Worm (Caenorhabditis elegans) whole organism, young adult: ENCODE results near the gene ipmk-1.

ENCODE experiments used
- B0336.3 ChIP-seq: fragments of 200-800 bp; sonication (Bioruptor generic); IDR thresholded peaks from 2 replicates; pipeline ENCODE4 v1.3.6; 2022; ENCODE audit warnings: missing genetic modification characterization, missing compliant biosample characterization
- C17E4.6 ChIP-seq: fragments of 200-800 bp; sonication (Bioruptor generic); IDR thresholded peaks from 2 replicates; pipeline ENCODE4 v1.3.6; 2022; ENCODE audit warnings: missing genetic modification reagents, missing genetic modification characterization, missing compliant biosample characterization
- D2030.7 ChIP-seq: fragments of 200-800 bp; sonication (Bioruptor generic); IDR thresholded peaks from 2 replicates; pipeline ENCODE4 v1.3.6; 2022; ENCODE audit warnings: missing genetic modification reagents, missing genetic modification characterization, missing compliant biosample characterization
- F33H1.4 ChIP-seq: fragments of 200-800 bp; sonication (Bioruptor generic); IDR thresholded peaks from 2 replicates; pipeline ENCODE4 v1.3.6; 2022; ENCODE audit warnings: missing genetic modification reagents, missing genetic modification characterization, missing compliant biosample characterization
- F49E8.2 ChIP-seq: sonication (generic microtip); optimal IDR thresholded peaks from 3 replicates; lab custom pipeline; 2017; ENCODE audit warnings: missing genetic modification characterization, mild to moderate bottlenecking, missing compliant biosample characterization, antibody characterized with exemption, moderate library complexity; ENCODE audit not compliant: insufficient read depth
- F57C9.4 ChIP-seq: sonication (generic microtip); optimal IDR thresholded peaks from 2 replicates; lab custom pipeline; 2017; ENCODE audit warnings: mild to moderate bottlenecking, missing genetic modification characterization, missing compliant biosample characterization
- T07F8.4 ChIP-seq: sonication (generic microtip); optimal IDR thresholded peaks from 2 replicates; lab custom pipeline; 2016; ENCODE audit warnings: mild to moderate bottlenecking, missing genetic modification characterization, moderate library complexity, missing compliant biosample characterization
- T26A5.8 ChIP-seq: sonication (generic microtip); optimal IDR thresholded peaks from 2 replicates; lab custom pipeline; 2016; ENCODE audit warnings: missing genetic modification characterization, missing compliant biosample characterization
- Y56A3A.18 ChIP-seq: fragments of 200-800 bp; sonication (Bioruptor generic); IDR thresholded peaks from 2 replicates; pipeline ENCODE4 v1.3.6; 2022; ENCODE audit warnings: missing genetic modification reagents, missing genetic modification characterization, missing compliant biosample characterization
- ZK185.1 ChIP-seq: sonication (generic microtip); optimal IDR thresholded peaks from 2 replicates; lab custom pipeline; 2016; ENCODE audit warnings: mild to moderate bottlenecking, missing genetic modification characterization, missing compliant biosample characterization; ENCODE audit not compliant: poor library complexity, severe bottlenecking
- atf-7 ChIP-seq: sonication (generic microtip); optimal IDR thresholded peaks from 2 replicates; lab custom pipeline; 2017; ENCODE audit warnings: mild to moderate bottlenecking, missing genetic modification characterization, missing compliant biosample characterization
- attf-6 ChIP-seq: fragments of 200-800 bp; sonication (Bioruptor generic); IDR thresholded peaks from 2 replicates; pipeline ENCODE4 v1.3.6; 2022; ENCODE audit warnings: missing genetic modification reagents, missing genetic modification characterization, missing compliant biosample characterization
- cebp-1 ChIP-seq, 2 experiments: fragments of 200-800 bp in 1 of 2; sonication (Bioruptor generic) in 1 of 2; sonication (generic microtip) in 1 of 2; IDR thresholded peaks in 1 of 2; optimal IDR thresholded peaks in 1 of 2; 2 replicates each; pipeline versions ENCODE4 v1.3.6 to Lab custom; 2017 to 2022; ENCODE audit warnings: missing compliant biosample characterization in 2 of 2, missing genetic modification characterization in 2 of 2, mild to moderate bottlenecking in 1 of 2, missing genetic modification reagents in 1 of 2, moderate library complexity in 1 of 2
- ceh-40 ChIP-seq: fragments of 200-800 bp; sonication (Bioruptor generic); IDR thresholded peaks from 2 replicates; pipeline ENCODE4 v1.3.6; 2022; ENCODE audit warnings: missing genetic modification characterization, missing compliant biosample characterization
- ceh-91 ChIP-seq: fragments of 200-800 bp; sonication (Bioruptor generic); IDR thresholded peaks from 2 replicates; pipeline ENCODE4 v1.3.6; 2022; ENCODE audit warnings: missing genetic modification reagents, missing genetic modification characterization, missing compliant biosample characterization
- die-1 ChIP-seq: sonication (generic microtip); optimal IDR thresholded peaks from 2 replicates; lab custom pipeline; 2016; ENCODE audit warnings: missing genotype, mild to moderate bottlenecking, missing genetic modification characterization, missing compliant biosample characterization
- dox-1 ChIP-seq: fragments of 200-800 bp; sonication (Bioruptor generic); IDR thresholded peaks from 2 replicates; pipeline ENCODE4 v1.3.6; 2022; ENCODE audit warnings: missing genetic modification reagents, missing genetic modification characterization, missing compliant biosample characterization
- dpl-1 ChIP-seq: fragments of 150-350 bp; optimal IDR thresholded peaks from 2 replicates; lab custom pipeline; 2014; ENCODE audit warnings: missing biosample characterization, missing genetic modification reagents, missing genetic modification characterization
- efl-1 ChIP-seq: fragments of 150-350 bp; optimal IDR thresholded peaks from 2 replicates; lab custom pipeline; 2014; ENCODE audit warnings: missing biosample characterization, missing genetic modification reagents, missing genetic modification characterization
- hlh-26 ChIP-seq: fragments of 200-800 bp; sonication (Bioruptor generic); conservative IDR thresholded peaks from 2 replicates; pipeline ENCODE4 v1.3.6; 2022; ENCODE audit warnings: missing genetic modification reagents, missing genetic modification characterization, missing compliant biosample characterization
- hmg-1.2 ChIP-seq: fragments of 200-800 bp; sonication (Bioruptor generic); IDR thresholded peaks from 2 replicates; pipeline ENCODE4 v1.3.6; 2022; ENCODE audit warnings: missing genetic modification reagents, missing genetic modification characterization, missing compliant biosample characterization
- hsf-1 ChIP-seq: fragments of 200-800 bp; sonication (Bioruptor generic); IDR thresholded peaks from 2 replicates; pipeline ENCODE4 v1.3.6; 2022; ENCODE audit warnings: missing genetic modification reagents, missing genetic modification characterization, missing compliant biosample characterization
- lin-26 ChIP-seq: fragments of 200-800 bp; sonication (Bioruptor generic); IDR thresholded peaks from 2 replicates; pipeline ENCODE4 v1.3.6; 2022; ENCODE audit warnings: missing genetic modification reagents, missing genetic modification characterization, missing compliant biosample characterization
- lin-35 ChIP-seq, 3 experiments: fragments of 150-350 bp in 2 of 3; sonication (generic microtip) in 1 of 3; optimal IDR thresholded peaks; 2 replicates each; lab custom pipeline; 2014 to 2018; ENCODE audit warnings: missing biosample characterization in 3 of 3, missing genetic modification characterization in 3 of 3, missing genetic modification reagents in 3 of 3
- lin-40 ChIP-seq: sonication (generic microtip); optimal IDR thresholded peaks from 2 replicates; lab custom pipeline; 2016; ENCODE audit warnings: missing genetic modification characterization, mild to moderate bottlenecking, missing compliant biosample characterization, missing genotype, missing genetic modification reagents
- lin-54 ChIP-seq: fragments of 200-800 bp; sonication (Bioruptor generic); optimal IDR thresholded peaks from 2 replicates; lab custom pipeline; 2018; ENCODE audit warnings: mild to moderate bottlenecking, missing genetic modification characterization, missing compliant biosample characterization
- lsl-1 ChIP-seq: fragments of 200-800 bp; sonication (Bioruptor generic); optimal IDR thresholded peaks from 2 replicates; lab custom pipeline; 2018; ENCODE audit warnings: mild to moderate bottlenecking, missing genetic modification characterization, moderate library complexity, missing compliant biosample characterization
- madf-10 ChIP-seq: sonication (generic microtip); optimal IDR thresholded peaks from 2 replicates; lab custom pipeline; 2016; ENCODE audit warnings: mild to moderate bottlenecking, missing genetic modification characterization, missing compliant biosample characterization
- madf-6 ChIP-seq: fragments of 200-800 bp; sonication (Bioruptor generic); IDR thresholded peaks from 2 replicates; pipeline ENCODE4 v1.3.6; 2022; ENCODE audit warnings: missing genetic modification reagents, missing genetic modification characterization, missing compliant biosample characterization
- madf-8 ChIP-seq: fragments of 200-800 bp; sonication (Bioruptor generic); conservative IDR thresholded peaks from 2 replicates; pipeline ENCODE4 v1.3.6; 2022; ENCODE audit warnings: missing genetic modification reagents, missing genetic modification characterization, missing compliant biosample characterization
- mcd-1 ChIP-seq: fragments of 200-800 bp; sonication (Bioruptor generic); IDR thresholded peaks from 2 replicates; pipeline ENCODE4 v1.3.6; 2022; ENCODE audit warnings: missing genetic modification reagents, missing genetic modification characterization, missing compliant biosample characterization
- mes-4 ChIP-seq: sonication (generic microtip); optimal IDR thresholded peaks from 2 replicates; lab custom pipeline; 2016; ENCODE audit warnings: missing genotype, missing genetic modification characterization, missing compliant biosample characterization
- nhr-179 ChIP-seq: sonication (generic microtip); optimal IDR thresholded peaks from 2 replicates; lab custom pipeline; 2016; ENCODE audit warnings: mild to moderate bottlenecking, missing genetic modification characterization, missing compliant biosample characterization
- nhr-80 ChIP-seq: sonication (generic microtip); optimal IDR thresholded peaks from 2 replicates; lab custom pipeline; 2016; ENCODE audit warnings: missing genetic modification characterization, missing compliant biosample characterization
- pbrm-1 ChIP-seq: fragments of 200-800 bp; sonication (Bioruptor generic); IDR thresholded peaks from 2 replicates; pipeline ENCODE4 v1.3.6; 2022; ENCODE audit warnings: missing genetic modification reagents, missing genetic modification characterization, missing compliant biosample characterization
- snpc-1.3 ChIP-seq: sonication (generic microtip); optimal IDR thresholded peaks from 2 replicates; lab custom pipeline; 2017; ENCODE audit warnings: missing genetic modification characterization, mild to moderate bottlenecking, missing compliant biosample characterization, antibody characterized with exemption, moderate library complexity, missing genotype, missing genetic modification reagents; ENCODE audit not compliant: insufficient read depth
- snpc-3.4 ChIP-seq: sonication (generic microtip); optimal IDR thresholded peaks from 2 replicates; lab custom pipeline; 2017; ENCODE audit warnings: missing genetic modification characterization, mild to moderate bottlenecking, missing compliant biosample characterization, antibody characterized with exemption, moderate library complexity, missing genotype, missing genetic modification reagents
- snpc-4 ChIP-seq, 5 experiments: fragments of 150-350 bp in 1 of 5; sonication (generic microtip) in 4 of 5; optimal IDR thresholded peaks; 2 replicates each; lab custom pipeline; 2014 to 2018; ENCODE audit warnings: missing genetic modification characterization in 5 of 5, missing biosample characterization in 3 of 5, antibody characterized with exemption in 2 of 5, mild to moderate bottlenecking in 2 of 5, missing compliant biosample characterization in 2 of 5, missing genotype in 2 of 5, moderate library complexity in 2 of 5, missing genetic modification reagents in 1 of 5
- somi-1 ChIP-seq: fragments of 200-800 bp; sonication (Bioruptor generic); optimal IDR thresholded peaks from 2 replicates; lab custom pipeline; 2018; ENCODE audit warnings: mild to moderate bottlenecking, missing genetic modification characterization, missing compliant biosample characterization
- tbp1 ChIP-seq: fragments of 200-800 bp; sonication (Bioruptor generic); optimal IDR thresholded peaks from 2 replicates; lab custom pipeline; 2018; ENCODE audit warnings: mild to moderate bottlenecking, missing genetic modification characterization, missing compliant biosample characterization
- tlf-1 ChIP-seq: fragments of 200-800 bp; sonication (Bioruptor generic); optimal IDR thresholded peaks from 2 replicates; lab custom pipeline; 2018; ENCODE audit warnings: mild to moderate bottlenecking, missing genetic modification characterization, missing compliant biosample characterization
- unc-130 ChIP-seq: sonication (generic microtip); optimal IDR thresholded peaks from 2 replicates; lab custom pipeline; 2016; ENCODE audit warnings: missing genetic modification reagents, missing genetic modification characterization, missing compliant biosample characterization
- xnd-1 ChIP-seq: sonication (generic microtip); optimal IDR thresholded peaks from 2 replicates; lab custom pipeline; 2016; ENCODE audit warnings: missing genotype, missing genetic modification reagents, missing genetic modification characterization, missing compliant biosample characterization
- zfh-2 ChIP-seq: fragments of 200-800 bp; sonication (Bioruptor generic); conservative IDR thresholded peaks from 2 replicates; pipeline ENCODE4 v1.3.6; 2022; ENCODE audit warnings: missing genetic modification reagents, missing genetic modification characterization, missing compliant biosample characterization
- ztf-6 ChIP-seq: fragments of 200-800 bp; sonication (Bioruptor generic); IDR thresholded peaks from 2 replicates; pipeline ENCODE4 v1.3.6; 2022; ENCODE audit warnings: missing genetic modification reagents, missing genetic modification characterization, missing compliant biosample characterization

Gene ipmk-1

ce11 chrIV:12567176-12567892 is 19.4 kb downstream of the ipmk-1 start, which contains the start of the genes hsb-1 and let-99:
Gene hsb-1, minus strand, starts transcription at chrIV:12567226.
Gene let-99, plus strand, starts transcription at chrIV:12567842.
- TF ChIP-seq F49E8.2 (tag; lab: Kevin White, UChicago) (peak; percentile 52), lin-35 (GFP tag; optimal IDR thresholded peaks at IDR 0.05; lab: Kevin White, UChicago) (peak in 1 of 3 experiments; percentile 27), efl-1 (GFP tag; lab: Kevin White, UChicago) (peak; percentile 82), dox-1 (peak; percentile 58), ceh-91 (GFP tag; lab: Robert Waterston, UW) (peak; percentile 65), zfh-2 (no peak), pbrm-1 (peak; percentile 33; the same call in 1 of the 2 replicates), ztf-6 (no peak), lsl-1 (peak; percentile 91), madf-8 (GFP tag; lab: Robert Waterston, UW) (peak; percentile 58), hmg-1.2 (GFP tag; lab: Robert Waterston, UW) (peak; percentile 93), tlf-1 (GFP tag; lab: Kevin White, UChicago) (peak; percentile 22), nhr-80 (tag; lab: Kevin White, UChicago) (no peak), snpc-3.4 (peak; percentile 29), hlh-26 (no peak), lin-54 (GFP tag; lab: Kevin White, UChicago) (peak; percentile 52), attf-6 (GFP tag; lab: Robert Waterston, UW) (peak; percentile 59; the same call in 1 of the 2 replicates), cebp-1 (GFP tag; IDR thresholded peaks at IDR 0.05; lab: Robert Waterston, UW) (no peak), cebp-1 (tag; optimal IDR thresholded peaks at IDR 0.05; lab: Kevin White, UChicago) (peak; percentile 23), T07F8.4 (tag; lab: Kevin White, UChicago) (no peak), tbp1 (GFP tag; lab: Kevin White, UChicago) (peak; percentile 34), snpc-4 (GFP tag; optimal IDR thresholded peaks at IDR 0.05; lab: Kevin White, UChicago) (peak; percentile 52), snpc-4 (tag; optimal IDR thresholded peaks at IDR 0.05; lab: Kevin White, UChicago) (peak in 3 of 4 experiments; percentile 48 to 64 (median 61)), unc-130 (GFP tag; lab: Kevin White, UChicago) (peak; percentile 24), hsf-1 (GFP tag; lab: Robert Waterston, UW) (peak; percentile 95), lin-40 (tag; lab: Kevin White, UChicago) (no peak), xnd-1 (tag; lab: Kevin White, UChicago) (peak; percentile 91), nhr-179 (tag; lab: Kevin White, UChicago) (no peak), snpc-1.3 (tag; lab: Kevin White, UChicago) (peak; percentile 61), mcd-1 (GFP tag; lab: Robert Waterston, UW) (peak; percentile 56), dpl-1 (GFP tag; lab: Kevin White, UChicago) (peak; percentile 46), D2030.7 (peak; percentile 60; the same call in 1 of the 2 replicates), madf-6 (GFP tag; lab: Robert Waterston, UW) (peak; percentile 91), ZK185.1 (tag; lab: Kevin White, UChicago) (peak; percentile 10), F33H1.4 (GFP tag; lab: Robert Waterston, UW) (peak; percentile 63)

ce11 chrIV:12570546-12570945 is 22.6 kb downstream of the ipmk-1 start:
- TF ChIP-seq mes-4 (tag; lab: Kevin White, UChicago) (peak; percentile 30), die-1 (tag; lab: Kevin White, UChicago) (no peak), madf-10 (tag; lab: Kevin White, UChicago) (no peak), B0336.3 (GFP tag; lab: Robert Waterston, UW) (peak; percentile 66), F49E8.2 (tag; lab: Kevin White, UChicago) (peak; percentile 61), unc-130 (GFP tag; lab: Kevin White, UChicago) (peak; percentile 33), atf-7 (peak; percentile 1), somi-1 (GFP tag; lab: Kevin White, UChicago) (no peak), ceh-40 (no peak), ztf-6 (no peak), T26A5.8 (peak; percentile 1), madf-6 (GFP tag; lab: Robert Waterston, UW) (peak; percentile 65), F57C9.4 (tag; lab: Kevin White, UChicago) (no peak), C17E4.6 (GFP tag; lab: Robert Waterston, UW) (peak; percentile 54; the same call in 1 of the 2 replicates), Y56A3A.18 (GFP tag; lab: Robert Waterston, UW) (0 out of 2 replicates have a peak, but pooled peaks have one; percentile 47), lin-26 (GFP tag; lab: Robert Waterston, UW) (no peak)
